Fruit fly (Drosophila melanogaster) whole organism, embryonic: ENCODE results near the gene Syt4.

Experiments used
- Abd-B ChIP-seq: fragments of 200-800 bp; sonication (Bioruptor generic); optimal IDR thresholded peaks from 2 replicates; lab custom pipeline; 2018; ENCODE audit warnings: missing biosample characterization, mild to moderate bottlenecking, missing genetic modification characterization, moderate library complexity
- Atf3 ChIP-seq: fragments of 200-800 bp; sonication (Bioruptor generic); optimal IDR thresholded peaks from 3 replicates; lab custom pipeline; 2016; ENCODE audit warnings: missing biosample characterization, missing genetic modification characterization
- Atf6 ChIP-seq: fragments of 200-800 bp; sonication (Bioruptor generic); IDR thresholded peaks from 2 replicates; pipeline ENCODE4 v1.3.6; 2022; ENCODE audit warnings: missing biosample characterization, missing genetic modification characterization
- B-H2 ChIP-seq: fragments of 200-800 bp; sonication (Bioruptor generic); optimal IDR thresholded peaks from 2 replicates; lab custom pipeline; 2018; ENCODE audit warnings: missing biosample characterization, mild to moderate bottlenecking, missing genetic modification characterization
- C15 ChIP-seq: fragments of 200-800 bp; sonication (Bioruptor generic); IDR thresholded peaks from 3 replicates; pipeline ENCODE4 v1.3.6; 2022; ENCODE audit warnings: missing biosample characterization, missing genetic modification characterization
- CG1233 ChIP-seq: fragments of 200-800 bp; sonication (Bioruptor generic); optimal IDR thresholded peaks from 4 replicates; lab custom pipeline; 2018; ENCODE audit warnings: missing biosample characterization, mild to moderate bottlenecking, missing genetic modification characterization
- CG12744 ChIP-seq: fragments of 200-800 bp; sonication (Bioruptor generic); optimal IDR thresholded peaks from 2 replicates; lab custom pipeline; 2016; ENCODE audit warnings: missing biosample characterization, missing genetic modification characterization
- CG14860 ChIP-seq: fragments of 200-800 bp; sonication (Bioruptor generic); IDR thresholded peaks from 3 replicates; pipeline ENCODE4 v1.3.6; 2022; ENCODE audit warnings: missing biosample characterization, missing genetic modification characterization; ENCODE audit not compliant: partially characterized antibody
- CG15269 ChIP-seq: fragments of 200-800 bp; sonication (Bioruptor generic); optimal IDR thresholded peaks from 2 replicates; lab custom pipeline; 2018; ENCODE audit warnings: missing biosample characterization, mild to moderate bottlenecking, missing genetic modification characterization, moderate library complexity
- CG18262 ChIP-seq: fragments of 200-800 bp; optimal IDR thresholded peaks from 3 replicates; lab custom pipeline; 2019; ENCODE audit warnings: missing biosample characterization, mild to moderate bottlenecking, missing genetic modification characterization, moderate library complexity
- CG30431 ChIP-seq: fragments of 200-800 bp; sonication (Bioruptor generic); optimal IDR thresholded peaks from 2 replicates; lab custom pipeline; 2017; ENCODE audit warnings: missing biosample characterization, missing genetic modification characterization
- CG32532 ChIP-seq: fragments of 200-800 bp; sonication (Bioruptor generic); IDR thresholded peaks from 2 replicates; pipeline ENCODE4 v1.3.6; 2022; ENCODE audit warnings: missing biosample characterization, missing genetic modification characterization
- CG33213 ChIP-seq: fragments of 200-800 bp; sonication (Bioruptor generic); optimal IDR thresholded peaks from 3 replicates; lab custom pipeline; 2016; ENCODE audit warnings: missing biosample characterization, missing genetic modification characterization
- CG34376 ChIP-seq: fragments of 200-800 bp; sonication (Bioruptor generic); optimal IDR thresholded peaks from 2 replicates; lab custom pipeline; 2018; ENCODE audit warnings: missing biosample characterization, mild to moderate bottlenecking, missing genetic modification characterization
- CG6175 ChIP-seq: fragments of 200-800 bp; sonication (Bioruptor generic); IDR thresholded peaks from 3 replicates; pipeline ENCODE4 v1.3.6; 2022; ENCODE audit warnings: missing biosample characterization, missing genetic modification characterization
- CG6791 ChIP-seq: fragments of 200-800 bp; sonication (Bioruptor generic); IDR thresholded peaks from 3 replicates; pipeline ENCODE4 v1.3.6; 2022; ENCODE audit warnings: missing biosample characterization, missing genetic modification characterization; ENCODE audit not compliant: partially characterized antibody
- CG7786 ChIP-seq: fragments of 200-800 bp; sonication (Bioruptor generic); optimal IDR thresholded peaks from 2 replicates; lab custom pipeline; 2016; ENCODE audit warnings: missing biosample characterization, missing genetic modification characterization
- CG8089 ChIP-seq: fragments of 200-800 bp; sonication (Bioruptor generic); optimal IDR thresholded peaks from 3 replicates; lab custom pipeline; 2016; ENCODE audit warnings: missing biosample characterization, missing genetic modification characterization
- CG8359 ChIP-seq: fragments of 200-800 bp; sonication (Bioruptor generic); optimal IDR thresholded peaks from 2 replicates; lab custom pipeline; 2017; ENCODE audit warnings: missing biosample characterization, mild to moderate bottlenecking, missing genetic modification characterization, borderline replicate concordance
- CG8765 ChIP-seq: fragments of 200-800 bp; sonication (Bioruptor generic); IDR thresholded peaks from 2 replicates; pipeline ENCODE4 v1.3.6; 2022; ENCODE audit warnings: missing biosample characterization, missing genetic modification characterization
- D19B ChIP-seq: fragments of 200-800 bp; sonication (Bioruptor generic); optimal IDR thresholded peaks from 2 replicates; lab custom pipeline; 2017; ENCODE audit warnings: missing biosample characterization, mild to moderate bottlenecking, missing genetic modification characterization
- Dbx ChIP-seq: fragments of 200-800 bp; sonication (Bioruptor generic); IDR thresholded peaks from 3 replicates; pipeline ENCODE4 v1.3.6; 2022; ENCODE audit warnings: missing biosample characterization, missing genetic modification characterization
- Dip3 ChIP-seq: fragments of 200-800 bp; sonication (Bioruptor generic); optimal IDR thresholded peaks from 3 replicates; lab custom pipeline; 2016; ENCODE audit warnings: missing biosample characterization, missing genetic modification characterization
- Dref ChIP-seq: fragments of 200-800 bp; sonication (Bioruptor generic); IDR thresholded peaks from 2 replicates; pipeline ENCODE4 v1.3.6; 2022; ENCODE audit warnings: missing biosample characterization, missing genetic modification characterization
- Drgx ChIP-seq: fragments of 200-800 bp; sonication (Bioruptor generic); IDR thresholded peaks from 2 replicates; pipeline ENCODE4 v1.3.6; 2022; ENCODE audit warnings: missing biosample characterization, missing genetic modification characterization
- Fer1 ChIP-seq: fragments of 200-800 bp; sonication (Bioruptor generic); optimal IDR thresholded peaks from 2 replicates; lab custom pipeline; 2017; ENCODE audit warnings: missing biosample characterization, mild to moderate bottlenecking, missing genetic modification characterization
- HLHmδ ChIP-seq: fragments of 200-800 bp; sonication (Bioruptor generic); optimal IDR thresholded peaks from 2 replicates; lab custom pipeline; 2018; ENCODE audit warnings: missing biosample characterization, mild to moderate bottlenecking, missing genetic modification characterization, moderate library complexity
- Hmr ChIP-seq: fragments of 200-800 bp; sonication (Bioruptor generic); optimal IDR thresholded peaks from 3 replicates; lab custom pipeline; 2017; ENCODE audit warnings: mild to moderate bottlenecking, missing biosample characterization, missing genetic modification reagents, missing genetic modification characterization
- Hr78 ChIP-seq, 2 experiments: fragments of 200-800 bp in 1 of 2; fragments of >200 bp in 1 of 2; sonication (Bioruptor generic) in 1 of 2; optimal IDR thresholded peaks; 2 replicates each; lab custom pipeline; 2017 to 2019; ENCODE audit warnings: missing biosample characterization in 2 of 2, missing genetic modification characterization in 2 of 2, mild to moderate bottlenecking in 1 of 2, moderate library complexity in 1 of 2
- MTF-1 ChIP-seq: fragments of 200-800 bp; sonication (Bioruptor generic); optimal IDR thresholded peaks from 2 replicates; lab custom pipeline; 2018; ENCODE audit warnings: missing biosample characterization, mild to moderate bottlenecking, missing genetic modification characterization, borderline replicate concordance
- Med ChIP-seq: fragments of 200-800 bp; sonication (Bioruptor generic); peaks from one replicate; lab custom pipeline; 2016; ENCODE audit warnings: missing biosample characterization, missing genetic modification characterization, mild to moderate bottlenecking, inconsistent platforms, moderate library complexity
- Xrp1 ChIP-seq: fragments of 200-800 bp; sonication (Bioruptor generic); IDR thresholded peaks from 2 replicates; pipeline ENCODE4 v1.3.6; 2022; ENCODE audit warnings: missing biosample characterization, missing genetic modification characterization
- YL-1 ChIP-seq: fragments of 200-800 bp; sonication (Bioruptor generic); optimal IDR thresholded peaks from 3 replicates; lab custom pipeline; 2017; ENCODE audit warnings: missing biosample characterization, mild to moderate bottlenecking, missing genetic modification characterization
- aop ChIP-seq: fragments of 200-800 bp; sonication (Bioruptor generic); IDR thresholded peaks from 2 replicates; pipeline ENCODE4 v1.3.6; 2022; ENCODE audit warnings: missing biosample characterization, missing genetic modification characterization
- bsh ChIP-seq, 2 experiments: fragments of 200-800 bp; sonication (Bioruptor generic); optimal IDR thresholded peaks; 2 replicates each; lab custom pipeline; 2017 to 2018; ENCODE audit warnings: mild to moderate bottlenecking in 2 of 2, missing biosample characterization in 2 of 2, missing genetic modification characterization in 2 of 2, moderate library complexity in 1 of 2
- dmrt11E ChIP-seq: fragments of 200-800 bp; sonication (Bioruptor generic); optimal IDR thresholded peaks from 3 replicates; lab custom pipeline; 2018; ENCODE audit warnings: missing biosample characterization, mild to moderate bottlenecking, missing genetic modification characterization, moderate library complexity
- gcm2 ChIP-seq: fragments of 200-800 bp; sonication (Bioruptor generic); optimal IDR thresholded peaks from 2 replicates; lab custom pipeline; 2016; ENCODE audit warnings: missing biosample characterization, missing genetic modification characterization
- hkb ChIP-seq, 2 experiments: fragments of 200-800 bp in 1 of 2; fragments of >200 bp in 1 of 2; sonication (Bioruptor generic) in 1 of 2; IDR thresholded peaks in 1 of 2; optimal IDR thresholded peaks in 1 of 2; 2 replicates each; pipeline versions ENCODE4 v1.3.6 to Lab custom; 2017 to 2022; ENCODE audit warnings: missing biosample characterization in 1 of 2, missing genetic modification characterization in 1 of 2
- otp ChIP-seq: fragments of 200-800 bp; sonication (Bioruptor generic); IDR thresholded peaks from 3 replicates; pipeline ENCODE4, ENCODE4 v1.3.6; 2022; ENCODE audit warnings: missing biosample characterization, missing genetic modification characterization
- pb ChIP-seq: fragments of 200-800 bp; sonication (Bioruptor generic); optimal IDR thresholded peaks from 3 replicates; lab custom pipeline; 2016; ENCODE audit warnings: missing biosample characterization, missing genetic modification characterization
- peb ChIP-seq: fragments of 200-800 bp; sonication (Bioruptor generic); IDR thresholded peaks from 2 replicates; pipeline ENCODE4 v1.3.6; 2022; ENCODE audit warnings: missing biosample characterization, missing genetic modification characterization
- pros ChIP-seq: fragments of 200-800 bp; sonication (Bioruptor generic); optimal IDR thresholded peaks from 3 replicates; lab custom pipeline; 2019; ENCODE audit warnings: missing biosample characterization, mild to moderate bottlenecking, missing genetic modification characterization, moderate library complexity
- scrt ChIP-seq: fragments of 200-800 bp; sonication (Bioruptor generic); optimal IDR thresholded peaks from 2 replicates; lab custom pipeline; 2018; ENCODE audit warnings: missing biosample characterization, mild to moderate bottlenecking, missing genetic modification characterization, moderate library complexity
- sna ChIP-seq: fragments of 200-800 bp; sonication (Bioruptor generic); IDR thresholded peaks from 2 replicates; pipeline ENCODE4 v1.3.6; 2022; ENCODE audit warnings: missing biosample characterization, missing genetic modification characterization; ENCODE audit not compliant: partially characterized antibody
- tna ChIP-seq: fragments of 200-800 bp; sonication (Bioruptor generic); IDR thresholded peaks from 2 replicates; pipeline ENCODE4 v1.3.6; 2022; ENCODE audit warnings: missing biosample characterization, missing genetic modification characterization; ENCODE audit not compliant: partially characterized antibody
- toy ChIP-seq: fragments of 200-800 bp; sonication (Bioruptor generic); IDR thresholded peaks from 2 replicates; pipeline ENCODE4 v1.3.6; 2022; ENCODE audit warnings: missing biosample characterization, missing genetic modification characterization
- unc-4 ChIP-seq: fragments of 200-800 bp; sonication (Bioruptor generic); IDR thresholded peaks from 2 replicates; pipeline ENCODE4 v1.3.6; 2022; ENCODE audit warnings: missing biosample characterization, missing genetic modification characterization; ENCODE audit not compliant: partially characterized antibody
- zfh1 ChIP-seq: fragments of 200-800 bp; sonication (Bioruptor generic); IDR thresholded peaks from 3 replicates; pipeline ENCODE4 v1.3.6; 2022; ENCODE audit warnings: missing biosample characterization, missing genetic modification characterization
- zfh2 ChIP-seq: fragments of 200-800 bp; sonication (Bioruptor generic); optimal IDR thresholded peaks from 2 replicates; lab custom pipeline; 2016; ENCODE audit warnings: missing biosample characterization, missing genetic modification characterization

Syt4 gene

dm6 chr3R:7249460-7249859 is 16.4 kb upstream of the Syt4 start, which contains the start of the genes CG1227 and Dtwd2 (continued):
- TF ChIP-seq Dip3 (GFP tag; lab: Kevin White, UChicago) (peak; percentile 52), CG34376 (peak; percentile 93), zfh1 (peak; percentile 90), CG6791 (no peak), CG1233 (GFP tag; lab: Kevin White, UChicago) (peak; percentile 87), Hr78 (GFP tag; optimal IDR thresholded peaks at IDR 0.05; lab: Kevin White, UChicago) (no peak), CG30431 (GFP tag; lab: Kevin White, UChicago) (peak; percentile 26), scrt (peak; percentile 90), bsh (GFP tag; optimal IDR thresholded peaks at IDR 0.05; lab: Kevin White, UChicago) (peak in 1 of 2 experiments; percentile 95), YL-1 (peak; percentile 86), B-H2 (GFP tag; lab: Kevin White, UChicago) (peak; percentile 92), Med (GFP tag; lab: Kevin White, UChicago) (peak; percentile 91), peb (GFP tag; lab: Robert Waterston, UW) (peak; percentile 62; the same call in 1 of the 2 replicates), MTF-1 (peak; percentile 76), HLHmδ (GFP tag; lab: Kevin White, UChicago) (no peak), CG8089 (GFP tag; lab: Kevin White, UChicago) (peak; percentile 7), pb (GFP tag; lab: Kevin White, UChicago) (peak; percentile 30), Dbx (GFP tag; lab: Robert Waterston, UW) (peak; percentile 92), unc-4 (GFP tag; lab: Robert Waterston, UW) (no peak), CG33213 (GFP tag; lab: Kevin White, UChicago) (peak; percentile 12), tna (no peak), hkb (optimal IDR thresholded peaks at IDR 0.05; lab: Kevin White, UChicago) (no peak), hkb (GFP tag; IDR thresholded peaks at IDR 0.05; lab: Robert Waterston, UW) (peak; percentile 91), Atf6 (GFP tag; lab: Robert Waterston, UW) (peak; percentile 93), toy (GFP tag; lab: Robert Waterston, UW) (peak; percentile 74), CG7786 (GFP tag; lab: Kevin White, UChicago) (peak; percentile 28), Atf3 (GFP tag; lab: Kevin White, UChicago) (no peak), CG8765 (GFP tag; lab: Robert Waterston, UW) (peak; percentile 73; the same call in 1 of the 2 replicates), otp (GFP tag; lab: Robert Waterston, UW) (peak; percentile 64; the same call in 2 of the 3 replicates), pros (GFP tag; lab: Kevin White, UChicago) (peak; percentile 81), CG32532 (GFP tag; lab: Robert Waterston, UW) (peak; percentile 95), dmrt11E (tag; lab: Kevin White, UChicago) (peak; percentile 90), Xrp1 (GFP tag; lab: Robert Waterston, UW) (peak; percentile 96), aop (no peak), CG12744 (GFP tag; lab: Kevin White, UChicago) (peak; percentile 57), gcm2 (GFP tag; lab: Kevin White, UChicago) (peak; percentile 43), D19B (peak; percentile 79), C15 (GFP tag; lab: Robert Waterston, UW) (peak; percentile 83; the same call in 1 of the 3 replicates), sna (GFP tag; lab: Robert Waterston, UW) (no peak), CG15269 (tag; lab: Kevin White, UChicago) (peak; percentile 95), CG14860 (GFP tag; lab: Robert Waterston, UW) (no peak), CG8359 (GFP tag; lab: Kevin White, UChicago) (peak; percentile 50), CG6175 (GFP tag; lab: Robert Waterston, UW) (no peak; the same call in 2 of the 3 replicates), Hmr (GFP tag; lab: Kevin White, UChicago) (peak; percentile 92), Fer1 (no peak), zfh2 (GFP tag; lab: Kevin White, UChicago) (peak; percentile 73), Drgx (GFP tag; lab: Robert Waterston, UW) (peak; percentile 97), Abd-B (GFP tag; lab: Kevin White, UChicago) (peak; percentile 65), CG18262 (tag; lab: Kevin White, UChicago) (peak; percentile 95), Dref (GFP tag; lab: Robert Waterston, UW) (no peak)
